Fruit fly (Drosophila melanogaster): ENCODE measurements around the gene Ncoa6.

The Ncoa6 gene

dm6 chr2L:5297289-5297960, 29.1 kb downstream of the Ncoa6 start (continued):
- peak; percentile 81 for TF ChIP-seq gem (tag; optimal IDR thresholded peaks at IDR 0.05)
- no peak for TF ChIP-seq CG18011 (GFP tag; optimal IDR thresholded peaks at IDR 0.05)
- TF ChIP-seq wek (GFP tag; optimal IDR thresholded peaks at IDR 0.05): no peak
- TF ChIP-seq Hr78 (GFP tag; optimal IDR thresholded peaks at IDR 0.05): peak in 1 of 2 experiments; percentile 15
- peak; percentile 61 for TF ChIP-seq CG12391 (tag; optimal IDR thresholded peaks at IDR 0.05)
- TF ChIP-seq ftz-f1 (GFP tag; optimal IDR thresholded peaks at IDR 0.05): no peak
- TF ChIP-seq pnt (GFP tag; optimal IDR thresholded peaks at IDR 0.05): peak; percentile 26
- TF ChIP-seq CG30403 (GFP tag; optimal IDR thresholded peaks at IDR 0.05): peak; percentile 11
- TF ChIP-seq CG4820 (GFP tag; optimal IDR thresholded peaks at IDR 0.05): peak; percentile 29
- TF ChIP-seq CG8089 (GFP tag; optimal IDR thresholded peaks at IDR 0.05): peak; percentile 27
- TF ChIP-seq CG1602 (GFP tag; optimal IDR thresholded peaks at IDR 0.05): peak; percentile 19
- peak; percentile 47 for TF ChIP-seq D19A (tag; optimal IDR thresholded peaks at IDR 0.05)
- TF ChIP-seq CG16813 (GFP tag; IDR thresholded peaks at IDR 0.05; ENCODE audit: partially characterized antibody): no peak
- peak; percentile 27 for TF ChIP-seq CoRest (tag; optimal IDR thresholded peaks at IDR 0.05)
- TF ChIP-seq CG18619 (GFP tag; optimal IDR thresholded peaks at IDR 0.05): no peak
- peak in 1 of 2 experiments; percentile 40 for TF ChIP-seq Eip74EF (GFP tag; optimal IDR thresholded peaks at IDR 0.05)
- no peak for TF ChIP-seq gro (GFP tag; optimal IDR thresholded peaks at IDR 0.05)
- TF ChIP-seq twi (tag; optimal IDR thresholded peaks at IDR 0.05): peak; percentile 15
- peak; percentile 91 for TF ChIP-seq sens (GFP tag)
- TF ChIP-seq ash1 (GFP tag; optimal IDR thresholded peaks at IDR 0.05): no peak
- TF ChIP-seq zf30C (GFP tag; optimal IDR thresholded peaks at IDR 0.05): no peak
- peak; percentile 29 for TF ChIP-seq CG9437 (GFP tag; optimal IDR thresholded peaks at IDR 0.05)
- no peak for TF ChIP-seq hkb (optimal IDR thresholded peaks at IDR 0.05)
- TF ChIP-seq hkb (GFP tag; IDR thresholded peaks at IDR 0.05): 0 out of 2 replicates have a peak, but pooled peaks have one; percentile 33
- no peak for TF ChIP-seq CG12744 (GFP tag; optimal IDR thresholded peaks at IDR 0.05)
- TF ChIP-seq CG6683 (GFP tag; optimal IDR thresholded peaks at IDR 0.05): no peak
- peak; percentile 22 for TF ChIP-seq trem (tag; optimal IDR thresholded peaks at IDR 0.05)
- peak; percentile 37 for TF ChIP-seq BtbVII (GFP tag; optimal IDR thresholded peaks at IDR 0.05)
- TF ChIP-seq CG12236 (GFP tag; optimal IDR thresholded peaks at IDR 0.05): no peak
- no peak for TF ChIP-seq sc (optimal IDR thresholded peaks at IDR 0.05)
- peak; percentile 57 for TF ChIP-seq sc (GFP tag; optimal IDR thresholded peaks at IDR 0.05)
- TF ChIP-seq CG1529 (GFP tag; optimal IDR thresholded peaks at IDR 0.05): peak; percentile 60
- no peak for TF ChIP-seq CG9215 (GFP tag; IDR thresholded peaks at IDR 0.05)
- TF ChIP-seq CG17568 (GFP tag; optimal IDR thresholded peaks at IDR 0.05): peak; percentile 22
- TF ChIP-seq CG2889 (GFP tag; IDR thresholded peaks at IDR 0.05): 0 out of 3 replicates have a peak, but pooled peaks have one; percentile 29
- no peak for TF ChIP-seq CG18764 (GFP tag; optimal IDR thresholded peaks at IDR 0.05)

DNA sequence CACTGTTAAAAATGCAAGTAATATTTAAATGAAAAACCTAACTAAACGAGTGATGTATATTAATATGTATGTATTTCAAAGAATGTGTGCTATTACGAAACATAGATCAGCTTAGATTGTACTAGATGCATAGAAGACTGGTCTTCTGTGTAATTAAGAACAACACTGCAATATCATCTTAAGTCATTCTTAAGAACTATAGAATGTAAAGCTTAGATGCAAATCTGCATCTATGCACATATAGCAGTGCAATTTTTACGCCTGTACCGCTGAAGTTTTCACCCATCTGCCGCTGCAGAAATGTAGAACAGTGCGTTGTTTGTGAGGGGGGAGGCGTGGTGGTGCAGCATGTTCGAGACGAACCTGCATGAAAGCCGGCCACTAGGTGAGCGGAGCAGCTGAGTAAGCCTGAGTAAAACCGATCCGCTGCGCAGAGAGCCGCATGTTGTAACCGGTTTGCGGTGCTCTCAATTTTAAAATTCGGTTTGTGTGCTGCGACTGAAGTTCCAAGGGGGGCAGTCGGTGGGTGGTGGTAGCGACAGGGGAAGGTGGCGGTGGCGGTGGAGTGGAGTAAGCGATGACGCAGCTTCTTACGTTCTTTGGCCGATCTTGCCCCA, 29.7 kb downstream of the Ncoa6 start:
- no peak for TF ChIP-seq CG8281 (tag; optimal IDR thresholded peaks at IDR 0.05)
- TF ChIP-seq hbn (GFP tag; IDR thresholded peaks at IDR 0.05; ENCODE audit: partially characterized antibody): no peak
- no peak for TF ChIP-seq CG7745 (tag; optimal IDR thresholded peaks at IDR 0.05)
- TF ChIP-seq ci (GFP tag; IDR thresholded peaks at IDR 0.05): no peak
- TF ChIP-seq usp (GFP tag; optimal IDR thresholded peaks at IDR 0.05): no peak
- no peak for TF ChIP-seq bowl (GFP tag; IDR thresholded peaks at IDR 0.05)
- no peak for TF ChIP-seq Bdp1 (GFP tag; optimal IDR thresholded peaks at IDR 0.05)
- TF ChIP-seq Six4 (GFP tag; optimal IDR thresholded peaks at IDR 0.05): no peak
- no peak for TF ChIP-seq peb (GFP tag; IDR thresholded peaks at IDR 0.05)
- TF ChIP-seq CG16863 (GFP tag; optimal IDR thresholded peaks at IDR 0.05): no peak
- TF ChIP-seq ewg (GFP tag; optimal IDR thresholded peaks at IDR 0.05): no peak
- no peak for TF ChIP-seq CG3726 (GFP tag; IDR thresholded peaks at IDR 0.05)
- TF ChIP-seq CG10979 (tag; optimal IDR thresholded peaks at IDR 0.05): peak; percentile 75
- TF ChIP-seq CG10147 (GFP tag; optimal IDR thresholded peaks at IDR 0.05): no peak
- TF ChIP-seq Spps (tag; optimal IDR thresholded peaks at IDR 0.05): peak; percentile 42
- no peak for TF ChIP-seq BtbVII (GFP tag; optimal IDR thresholded peaks at IDR 0.05)

Measured in whole organism, embryonic.